Worm (Caenorhabditis elegans) whole organism, mixed stage, embryonic: ENCODE data around the gene Y60A3A.21.

ENCODE experiments used
- M03D4.4 ChIP-seq: sonication (generic microtip); optimal IDR thresholded peaks from 2 replicates; lab custom pipeline; 2017; ENCODE audit warnings: mild to moderate bottlenecking, missing genetic modification characterization, missing compliant biosample characterization
- bed-3 ChIP-seq: fragments of 200-800 bp; sonication (Bioruptor generic); optimal IDR thresholded peaks from 3 replicates; lab custom pipeline; 2018; ENCODE audit warnings: mild to moderate bottlenecking, missing genetic modification characterization, moderate library complexity, missing compliant biosample characterization
- blmp-1 ChIP-seq: fragments of 150-350 bp; optimal IDR thresholded peaks from 2 replicates; lab custom pipeline; 2014; ENCODE audit warnings: missing biosample characterization, missing genetic modification characterization
- ceh-39 ChIP-seq: fragments of 150-350 bp; optimal IDR thresholded peaks from 2 replicates; lab custom pipeline; 2014; ENCODE audit warnings: missing biosample characterization, missing genetic modification characterization
- ceh-83 ChIP-seq: fragments of 200-800 bp; sonication (Bioruptor generic); optimal IDR thresholded peaks from 2 replicates; lab custom pipeline; 2018; ENCODE audit warnings: mild to moderate bottlenecking, missing genetic modification characterization, missing compliant biosample characterization
- ces-1 ChIP-seq: fragments of 150-350 bp; optimal IDR thresholded peaks from 2 replicates; lab custom pipeline; 2014; ENCODE audit warnings: missing biosample characterization, missing genetic modification reagents, missing genetic modification characterization
- cnd-1 ChIP-seq: fragments of 200-800 bp; sonication (Bioruptor generic); optimal IDR thresholded peaks from 2 replicates; lab custom pipeline; 2018; ENCODE audit warnings: mild to moderate bottlenecking, missing genetic modification characterization, missing compliant biosample characterization
- drap-1 ChIP-seq: fragments of 200-800 bp; sonication (Bioruptor generic); optimal IDR thresholded peaks from 3 replicates; lab custom pipeline; 2018; ENCODE audit warnings: mild to moderate bottlenecking, missing genetic modification characterization, missing compliant biosample characterization
- elt-1 ChIP-seq: sonication (generic microtip); optimal IDR thresholded peaks from 2 replicates; lab custom pipeline; 2017; ENCODE audit warnings: missing genetic modification characterization, mild to moderate bottlenecking, missing compliant biosample characterization, antibody characterized with exemption, moderate library complexity, borderline replicate concordance; ENCODE audit not compliant: insufficient read depth
- elt-3 ChIP-seq: fragments of 150-350 bp; optimal IDR thresholded peaks from 2 replicates; lab custom pipeline; 2014; ENCODE audit warnings: missing biosample characterization, missing genetic modification characterization
- flh-1 ChIP-seq: fragments of 200-800 bp; sonication (Bioruptor generic); optimal IDR thresholded peaks from 2 replicates; lab custom pipeline; 2018; ENCODE audit warnings: mild to moderate bottlenecking, missing genetic modification characterization, moderate library complexity, missing compliant biosample characterization
- ham-2 ChIP-seq: fragments of 200-800 bp; sonication (Bioruptor generic); optimal IDR thresholded peaks from 2 replicates; lab custom pipeline; 2018; ENCODE audit warnings: mild to moderate bottlenecking, missing genetic modification characterization, missing compliant biosample characterization
- hlh-1 ChIP-seq: fragments of 150-350 bp; optimal IDR thresholded peaks from 2 replicates; lab custom pipeline; 2014; ENCODE audit warnings: missing biosample characterization, missing genetic modification reagents, missing genetic modification characterization
- lin-13 ChIP-seq: fragments of 150-350 bp; optimal IDR thresholded peaks from 2 replicates; lab custom pipeline; 2014; ENCODE audit warnings: missing biosample characterization, missing genetic modification characterization
- lin-32 ChIP-seq: fragments of 200-800 bp; sonication (Bioruptor generic); optimal IDR thresholded peaks from 2 replicates; lab custom pipeline; 2018; ENCODE audit warnings: mild to moderate bottlenecking, missing genetic modification characterization, missing compliant biosample characterization
- lsy-2 ChIP-seq: fragments of 150-350 bp; optimal IDR thresholded peaks from 2 replicates; lab custom pipeline; 2014; ENCODE audit warnings: missing biosample characterization, missing genetic modification characterization
- mab-5 ChIP-seq: fragments of 150-350 bp; optimal IDR thresholded peaks from 2 replicates; lab custom pipeline; 2014; ENCODE audit warnings: missing biosample characterization, missing genetic modification characterization
- mep-1 ChIP-seq: fragments of 150-350 bp; optimal IDR thresholded peaks from 2 replicates; lab custom pipeline; 2017; ENCODE audit warnings: missing biosample characterization, missing genetic modification reagents, missing genetic modification characterization, inconsistent platforms
- mls-2 ChIP-seq: sonication (generic microtip); optimal IDR thresholded peaks from 2 replicates; lab custom pipeline; 2016; ENCODE audit warnings: mild to moderate bottlenecking, missing genetic modification characterization, moderate library complexity, missing compliant biosample characterization
- nhr-12 ChIP-seq: fragments of 150-350 bp; optimal IDR thresholded peaks from 2 replicates; lab custom pipeline; 2014; ENCODE audit warnings: missing biosample characterization, missing genetic modification characterization
- nhr-2 ChIP-seq: fragments of 150-350 bp; optimal IDR thresholded peaks from 2 replicates; lab custom pipeline; 2014; ENCODE audit warnings: missing biosample characterization, missing genetic modification characterization
- nhr-237 ChIP-seq: fragments of 150-350 bp; optimal IDR thresholded peaks from 2 replicates; lab custom pipeline; 2014; ENCODE audit warnings: missing biosample characterization, missing genetic modification characterization
- nhr-28 ChIP-seq: fragments of 150-350 bp; optimal IDR thresholded peaks from 2 replicates; lab custom pipeline; 2014; ENCODE audit warnings: missing biosample characterization, missing genetic modification characterization
- nhr-76 ChIP-seq: sonication (generic microtip); optimal IDR thresholded peaks from 2 replicates; lab custom pipeline; 2017; ENCODE audit warnings: missing biosample characterization, missing genetic modification characterization
- pha-4 ChIP-seq: fragments of 150-350 bp; optimal IDR thresholded peaks from 2 replicates; lab custom pipeline; 2018; ENCODE audit warnings: missing biosample characterization, missing genetic modification reagents, missing genetic modification characterization
- sem-2 ChIP-seq: fragments of 200-800 bp; sonication (Bioruptor generic); optimal IDR thresholded peaks from 2 replicates; lab custom pipeline; 2018; ENCODE audit warnings: mild to moderate bottlenecking, missing genetic modification characterization, missing compliant biosample characterization
- snpc-4 ChIP-seq: fragments of 150-350 bp; optimal IDR thresholded peaks from 2 replicates; lab custom pipeline; 2014; ENCODE audit warnings: missing biosample characterization, missing genetic modification characterization
- sptf-1 ChIP-seq: sonication (generic microtip); optimal IDR thresholded peaks from 2 replicates; lab custom pipeline; 2017; ENCODE audit warnings: mild to moderate bottlenecking, missing genetic modification characterization, moderate library complexity, missing compliant biosample characterization
- tbx-8 ChIP-seq: fragments of 200-800 bp; sonication (Bioruptor generic); optimal IDR thresholded peaks from 2 replicates; lab custom pipeline; 2018; ENCODE audit warnings: mild to moderate bottlenecking, missing genetic modification characterization, moderate library complexity, missing compliant biosample characterization

Y60A3A.21 gene

ce11 chrV:19986213-19986612 is 25.5 kb upstream of the Y60A3A.21 start, which contains the start of gene clec-260:
TSS of gene clec-260 (minus strand) at chrV:19986313.
- TF ChIP-seq cnd-1 (no peak), nhr-12 (tag; lab: Kevin White, UChicago) (no peak), ceh-83 (GFP tag; lab: Kevin White, UChicago) (no peak), flh-1 (no peak), snpc-4 (no peak), sptf-1 (tag; lab: Kevin White, UChicago) (no peak), elt-1 (no peak), lin-13 (tag; lab: Kevin White, UChicago) (no peak), ceh-39 (tag; lab: Kevin White, UChicago) (no peak), ham-2 (no peak), tbx-8 (GFP tag; lab: Kevin White, UChicago) (no peak), nhr-28 (tag; lab: Kevin White, UChicago) (no peak), drap-1 (GFP tag; lab: Kevin White, UChicago) (no peak), pha-4 (no peak), M03D4.4 (tag; lab: Kevin White, UChicago) (no peak), lsy-2 (tag; lab: Kevin White, UChicago) (no peak), blmp-1 (tag; lab: Kevin White, UChicago) (no peak)

ce11 chrV:19986788-19987187 is 25.0 kb upstream of the Y60A3A.21 start:
- no peak for TF ChIP-seq lin-32 (GFP tag; lab: Kevin White, UChicago)
- no peak for TF ChIP-seq elt-3 (tag; lab: Kevin White, UChicago)
- TF ChIP-seq mab-5 (tag; lab: Kevin White, UChicago), result no peak
- TF ChIP-seq sem-2, result no peak
- TF ChIP-seq drap-1 (GFP tag; lab: Kevin White, UChicago), result no peak
- TF ChIP-seq nhr-2 (tag; lab: Kevin White, UChicago), result no peak
- TF ChIP-seq nhr-28 (tag; lab: Kevin White, UChicago), result no peak
- no peak for TF ChIP-seq lin-13 (tag; lab: Kevin White, UChicago)
- TF ChIP-seq blmp-1 (tag; lab: Kevin White, UChicago), result no peak
- TF ChIP-seq ces-1 (GFP tag; lab: Kevin White, UChicago), result no peak

ce11 chrV:19987684-19988083 is 24.1 kb upstream of the Y60A3A.21 start, which contains the start of gene sri-67:
TSS of gene sri-67 (plus strand) at chrV:19987984.
- no peak for TF ChIP-seq flh-1
- no peak for TF ChIP-seq blmp-1 (tag; lab: Kevin White, UChicago)
- no peak for TF ChIP-seq pha-4
- no peak for TF ChIP-seq nhr-2 (tag; lab: Kevin White, UChicago)
- no peak for TF ChIP-seq M03D4.4 (tag; lab: Kevin White, UChicago)
- TF ChIP-seq nhr-237 (tag; lab: Kevin White, UChicago), result no peak
- no peak for TF ChIP-seq ceh-83 (GFP tag; lab: Kevin White, UChicago)
- no peak for TF ChIP-seq snpc-4

DNA sequence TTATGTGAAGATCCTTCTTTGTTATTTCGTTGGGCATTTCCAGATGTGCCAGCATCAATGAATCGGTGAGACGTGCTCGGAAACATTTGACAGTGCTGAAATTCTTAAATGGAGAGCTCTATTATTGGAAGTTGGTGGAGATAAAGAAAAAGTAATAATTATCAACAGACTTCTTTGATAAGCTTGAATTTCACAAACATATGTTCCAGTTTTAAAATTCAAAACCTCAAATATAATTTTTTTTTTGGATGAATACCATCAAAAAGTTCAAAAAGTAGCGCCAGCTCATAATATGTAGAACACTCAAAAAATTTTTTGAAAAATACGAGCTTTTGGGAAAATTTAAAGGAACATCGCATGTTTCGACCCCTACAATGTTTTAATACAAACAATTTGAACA is 17.7 kb upstream of the Y60A3A.21 start, which contains the start of gene Y60A3A.25:
Gene Y60A3A.25, minus strand, starts transcription at position 101 of the 400 bp plus-strand sequence.
- TF ChIP-seq mab-5 (tag; lab: Kevin White, UChicago) (no peak), ham-2 (no peak), hlh-1 (tag; lab: Kevin White, UChicago) (no peak), mls-2 (tag; lab: Kevin White, UChicago) (no peak), nhr-76 (tag; lab: Kevin White, UChicago) (no peak), drap-1 (GFP tag; lab: Kevin White, UChicago) (no peak), mep-1 (tag; lab: Kevin White, UChicago) (no peak)

DNA sequence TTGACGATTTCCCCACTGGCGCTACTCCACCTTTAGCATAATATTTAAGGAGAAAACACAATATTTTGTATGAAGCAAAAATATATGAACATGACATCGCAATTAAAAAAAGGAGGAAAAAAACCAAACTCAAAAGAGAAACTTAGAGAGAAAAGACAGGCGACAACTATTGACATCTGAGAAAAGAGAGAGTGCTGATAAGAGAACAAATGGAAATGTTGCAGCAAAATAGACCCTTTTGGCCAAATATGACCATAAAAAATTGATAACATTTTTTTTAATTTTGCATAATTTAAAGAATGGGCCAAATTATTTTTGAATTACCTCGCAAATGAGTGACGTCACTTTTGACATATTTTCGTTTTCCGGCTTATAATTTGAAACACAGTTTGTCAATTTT is 17.1 kb upstream of the Y60A3A.21 start:
- TF ChIP-seq mep-1 (tag; lab: Kevin White, UChicago) (no peak), mab-5 (tag; lab: Kevin White, UChicago) (no peak), bed-3 (GFP tag; lab: Kevin White, UChicago) (no peak), ham-2 (no peak), ces-1 (GFP tag; lab: Kevin White, UChicago) (no peak), sptf-1 (tag; lab: Kevin White, UChicago) (no peak), cnd-1 (no peak), ceh-83 (GFP tag; lab: Kevin White, UChicago) (no peak), lsy-2 (tag; lab: Kevin White, UChicago) (no peak), lin-32 (GFP tag; lab: Kevin White, UChicago) (no peak), blmp-1 (tag; lab: Kevin White, UChicago) (no peak)
